Fruit fly (Drosophila melanogaster) whole organism, embryonic: ENCODE data around the gene CG12990.

ENCODE experiments used
- B-H1 ChIP-seq: fragments of 200-800 bp; sonication (Bioruptor generic); IDR thresholded peaks from 3 replicates; pipeline ENCODE4 v1.3.6; 2022; ENCODE audit warnings: missing biosample characterization, missing genetic modification characterization
- CG10543 ChIP-seq: fragments of 200-800 bp; sonication (Bioruptor generic); optimal IDR thresholded peaks from 3 replicates; lab custom pipeline; 2017; ENCODE audit warnings: missing biosample characterization, mild to moderate bottlenecking, missing genetic modification characterization, moderate library complexity
- CG12155 ChIP-seq: fragments of 200-800 bp; sonication (Bioruptor generic); optimal IDR thresholded peaks from 3 replicates; lab custom pipeline; 2016; ENCODE audit warnings: missing biosample characterization, missing genetic modification characterization
- CG12942 ChIP-seq: fragments of 200-800 bp; sonication (Bioruptor generic); optimal IDR thresholded peaks from 3 replicates; lab custom pipeline; 2016; ENCODE audit warnings: missing biosample characterization, missing genetic modification characterization
- CG13287 ChIP-seq: fragments of 200-800 bp; sonication (Bioruptor generic); IDR thresholded peaks from 2 replicates; pipeline ENCODE4 v1.3.6; 2022; ENCODE audit warnings: missing biosample characterization, missing genetic modification characterization; ENCODE audit not compliant: partially characterized antibody
- CG13624 ChIP-seq: fragments of 200-800 bp; sonication (Bioruptor generic); optimal IDR thresholded peaks from 2 replicates; lab custom pipeline; 2016; ENCODE audit warnings: missing biosample characterization, missing genetic modification characterization
- CG14050 ChIP-seq: fragments of 200-800 bp; sonication (Bioruptor generic); IDR thresholded peaks from 3 replicates; pipeline ENCODE4 v1.3.6; 2022; ENCODE audit warnings: missing biosample characterization, missing genetic modification characterization
- CG14860 ChIP-seq: fragments of 200-800 bp; sonication (Bioruptor generic); IDR thresholded peaks from 3 replicates; pipeline ENCODE4 v1.3.6; 2022; ENCODE audit warnings: missing biosample characterization, missing genetic modification characterization; ENCODE audit not compliant: partially characterized antibody
- CG15479 ChIP-seq: fragments of 200-800 bp; sonication (Bioruptor generic); optimal IDR thresholded peaks from 3 replicates; lab custom pipeline; 2019; ENCODE audit warnings: missing biosample characterization, mild to moderate bottlenecking, missing genetic modification characterization, moderate library complexity
- CG1792 ChIP-seq: fragments of 200-800 bp; sonication (Bioruptor generic); optimal IDR thresholded peaks from 2 replicates; lab custom pipeline; 2016; ENCODE audit warnings: missing biosample characterization, missing genetic modification characterization
- CG18764 ChIP-seq: fragments of 200-800 bp; sonication (Bioruptor generic); optimal IDR thresholded peaks from 3 replicates; lab custom pipeline; 2016; ENCODE audit warnings: missing biosample characterization, missing genetic modification characterization
- CG30020 ChIP-seq: fragments of 200-800 bp; optimal IDR thresholded peaks from 2 replicates; lab custom pipeline; 2019; ENCODE audit warnings: missing biosample characterization, mild to moderate bottlenecking, missing genetic modification characterization, moderate library complexity
- CG31224 ChIP-seq: fragments of 200-800 bp; sonication (Bioruptor generic); IDR thresholded peaks from 2 replicates; pipeline ENCODE4 v1.3.6; 2022; ENCODE audit warnings: missing biosample characterization, missing genetic modification characterization
- CG3281 ChIP-seq: fragments of 200-800 bp; sonication (Bioruptor generic); optimal IDR thresholded peaks from 3 replicates; lab custom pipeline; 2017; ENCODE audit warnings: missing biosample characterization, mild to moderate bottlenecking, missing genetic modification characterization
- CG4282 ChIP-seq: fragments of 200-800 bp; sonication (Bioruptor generic); optimal IDR thresholded peaks from 2 replicates; lab custom pipeline; 2016; ENCODE audit warnings: missing biosample characterization, missing genetic modification characterization
- CG6765 ChIP-seq: fragments of 200-800 bp; sonication (Bioruptor generic); optimal IDR thresholded peaks from 3 replicates; lab custom pipeline; 2017; ENCODE audit warnings: missing biosample characterization, mild to moderate bottlenecking, missing genetic modification characterization
- CG7745 ChIP-seq: fragments of 200-800 bp; sonication (Bioruptor generic); optimal IDR thresholded peaks from 2 replicates; lab custom pipeline; 2018; ENCODE audit warnings: missing biosample characterization, mild to moderate bottlenecking, missing genetic modification characterization, moderate library complexity
- CG8478 ChIP-seq: fragments of >200 bp; optimal IDR thresholded peaks from 2 replicates; lab custom pipeline; 2018
- CG9817 ChIP-seq: fragments of 200-800 bp; sonication (Bioruptor generic); optimal IDR thresholded peaks from 2 replicates; lab custom pipeline; 2018; ENCODE audit warnings: missing biosample characterization, mild to moderate bottlenecking, missing genetic modification characterization, moderate library complexity
- D19B ChIP-seq: fragments of 200-800 bp; sonication (Bioruptor generic); optimal IDR thresholded peaks from 2 replicates; lab custom pipeline; 2017; ENCODE audit warnings: missing biosample characterization, mild to moderate bottlenecking, missing genetic modification characterization
- Dip3 ChIP-seq: fragments of 200-800 bp; sonication (Bioruptor generic); optimal IDR thresholded peaks from 3 replicates; lab custom pipeline; 2016; ENCODE audit warnings: missing biosample characterization, missing genetic modification characterization
- Doc2 ChIP-seq: fragments of 200-800 bp; sonication (Bioruptor generic); IDR thresholded peaks from 2 replicates; pipeline ENCODE4 v1.3.6; 2022; ENCODE audit warnings: missing biosample characterization, missing genetic modification characterization
- GATAe ChIP-seq: fragments of 200-800 bp; sonication (Bioruptor generic); conservative IDR thresholded peaks from 2 replicates; pipeline ENCODE4 v1.3.6; 2022; ENCODE audit warnings: missing biosample characterization, missing genetic modification characterization
- HmgZ ChIP-seq: fragments of 200-800 bp; sonication (Bioruptor generic); optimal IDR thresholded peaks from 2 replicates; lab custom pipeline; 2018; ENCODE audit warnings: missing biosample characterization, mild to moderate bottlenecking, missing genetic modification characterization
- Opbp ChIP-seq: fragments of 200-800 bp; sonication (Bioruptor generic); IDR thresholded peaks from 3 replicates; pipeline ENCODE4 v1.3.6; 2022; ENCODE audit warnings: missing biosample characterization, missing genetic modification characterization; ENCODE audit not compliant: partially characterized antibody
- Ravus ChIP-seq: fragments of 200-800 bp; sonication (Bioruptor generic); IDR thresholded peaks from 2 replicates; pipeline ENCODE4 v1.3.6; 2022; ENCODE audit warnings: missing biosample characterization, missing genetic modification characterization
- Sin3A ChIP-seq: fragments of >200 bp; optimal IDR thresholded peaks from 2 replicates; lab custom pipeline; 2018
- Spps ChIP-seq: fragments of 200-800 bp; sonication (Bioruptor generic); optimal IDR thresholded peaks from 2 replicates; lab custom pipeline; 2018; ENCODE audit warnings: missing biosample characterization, mild to moderate bottlenecking, missing genetic modification characterization
- ac ChIP-seq: fragments of 200-800 bp; sonication (Bioruptor generic); optimal IDR thresholded peaks from 3 replicates; lab custom pipeline; 2017; ENCODE audit warnings: missing biosample characterization, mild to moderate bottlenecking, missing genetic modification characterization
- amos ChIP-seq: fragments of 200-800 bp; sonication (Bioruptor generic); IDR thresholded peaks from 2 replicates; pipeline ENCODE4 v1.3.6; 2022; ENCODE audit warnings: missing biosample characterization, missing genetic modification characterization; ENCODE audit not compliant: partially characterized antibody
- az2 ChIP-seq: fragments of 200-800 bp; sonication (Bioruptor generic); optimal IDR thresholded peaks from 3 replicates; lab custom pipeline; 2016; ENCODE audit warnings: missing biosample characterization, missing genetic modification characterization
- bab2 ChIP-seq: fragments of 200-800 bp; sonication (Bioruptor generic); optimal IDR thresholded peaks from 2 replicates; lab custom pipeline; 2016; ENCODE audit warnings: missing biosample characterization, missing genetic modification characterization
- bcd ChIP-seq: fragments of 200-800 bp; sonication (Bioruptor generic); optimal IDR thresholded peaks from 2 replicates; lab custom pipeline; 2017; ENCODE audit warnings: missing biosample characterization, mild to moderate bottlenecking, missing genetic modification characterization
- bowl ChIP-seq: fragments of 200-800 bp; sonication (Bioruptor generic); IDR thresholded peaks from 2 replicates; pipeline ENCODE4 v1.3.6; 2022; ENCODE audit warnings: missing biosample characterization, missing genetic modification characterization
- cg ChIP-seq: fragments of 200-800 bp; sonication (Bioruptor generic); optimal IDR thresholded peaks from 3 replicates; lab custom pipeline; 2019; ENCODE audit warnings: missing biosample characterization, mild to moderate bottlenecking, missing genetic modification characterization, moderate library complexity
- chm ChIP-seq: fragments of 200-800 bp; sonication (Bioruptor generic); IDR thresholded peaks from 2 replicates; pipeline ENCODE4 v1.3.6; 2022; ENCODE audit warnings: missing biosample characterization, missing genetic modification characterization
- crc ChIP-seq: fragments of 200-800 bp; sonication (Bioruptor generic); optimal IDR thresholded peaks from 2 replicates; lab custom pipeline; 2016; ENCODE audit warnings: missing biosample characterization, missing genetic modification characterization
- croc ChIP-seq: fragments of 200-800 bp; sonication (Bioruptor generic); conservative IDR thresholded peaks from 3 replicates; pipeline ENCODE4 v1.3.6; 2022; ENCODE audit warnings: missing biosample characterization, missing genetic modification characterization
- dmrt11E ChIP-seq: fragments of 200-800 bp; sonication (Bioruptor generic); optimal IDR thresholded peaks from 3 replicates; lab custom pipeline; 2018; ENCODE audit warnings: missing biosample characterization, mild to moderate bottlenecking, missing genetic modification characterization, moderate library complexity
- en ChIP-seq: fragments of 200-800 bp; sonication (Bioruptor generic); optimal IDR thresholded peaks from 2 replicates; lab custom pipeline; 2016; ENCODE audit warnings: missing biosample characterization, missing genetic modification characterization
- exex ChIP-seq: fragments of 200-800 bp; sonication (Bioruptor generic); optimal IDR thresholded peaks from 4 replicates; lab custom pipeline; 2018; ENCODE audit warnings: missing biosample characterization, mild to moderate bottlenecking, missing genetic modification characterization, moderate library complexity
- gcm2 ChIP-seq: fragments of 200-800 bp; sonication (Bioruptor generic); optimal IDR thresholded peaks from 2 replicates; lab custom pipeline; 2016; ENCODE audit warnings: missing biosample characterization, missing genetic modification characterization
- gro ChIP-seq: fragments of 200-800 bp; sonication (Bioruptor generic); optimal IDR thresholded peaks from 2 replicates; lab custom pipeline; 2016; ENCODE audit warnings: missing biosample characterization, missing genetic modification characterization
- lola ChIP-seq, 3 experiments: fragments of >200 bp in 2 of 3; fragments of 200-800 bp in 1 of 3; sonication (Bioruptor generic) in 1 of 3; optimal IDR thresholded peaks; 2 replicates each; lab custom pipeline; 2017 to 2019; ENCODE audit warnings: missing biosample characterization in 3 of 3, missing genetic modification characterization in 3 of 3, mild to moderate bottlenecking in 1 of 3, moderate library complexity in 1 of 3
- luna ChIP-seq: fragments of 200-800 bp; sonication (Bioruptor generic); optimal IDR thresholded peaks from 2 replicates; lab custom pipeline; 2016; ENCODE audit warnings: missing biosample characterization, missing genetic modification characterization
- maf-S ChIP-seq: fragments of 200-800 bp; sonication (Bioruptor generic); optimal IDR thresholded peaks from 2 replicates; lab custom pipeline; 2016; ENCODE audit warnings: missing biosample characterization, missing genetic modification characterization
- nerfin-1 ChIP-seq: fragments of 200-800 bp; sonication (Bioruptor generic); optimal IDR thresholded peaks from 3 replicates; lab custom pipeline; 2019; ENCODE audit warnings: missing biosample characterization, mild to moderate bottlenecking, missing genetic modification characterization, moderate library complexity
- pfk ChIP-seq: fragments of 200-800 bp; sonication (Bioruptor generic); optimal IDR thresholded peaks from 2 replicates; lab custom pipeline; 2018; ENCODE audit warnings: missing biosample characterization, mild to moderate bottlenecking, missing genetic modification characterization, moderate library complexity
- rib ChIP-seq: fragments of 200-800 bp; sonication (Bioruptor generic); IDR thresholded peaks from 2 replicates; pipeline ENCODE4 v1.3.6; 2022; ENCODE audit warnings: missing biosample characterization, missing genetic modification characterization
- wek ChIP-seq: fragments of 200-800 bp; sonication (Bioruptor generic); optimal IDR thresholded peaks from 3 replicates; lab custom pipeline; 2018; ENCODE audit warnings: missing biosample characterization, mild to moderate bottlenecking, missing genetic modification characterization, moderate library complexity

Gene CG12990

dm6 chrX:17627090-17627992 is 44.3 kb downstream of the CG12990 start, which contains the start of gene stas (continued):
- TF ChIP-seq nerfin-1 (tag; lab: Kevin White, UChicago), result peak; percentile 33
- peak; percentile 18 for TF ChIP-seq CG3281
- no peak for TF ChIP-seq CG9817 (tag; lab: Kevin White, UChicago)
- no peak for TF ChIP-seq lola (GFP tag; optimal IDR thresholded peaks at IDR 0.05; lab: Kevin White, UChicago)
- no peak for TF ChIP-seq Spps (tag; lab: Kevin White, UChicago)
- no peak for TF ChIP-seq CG8478 (lab: Kevin White, UChicago)
- no peak for TF ChIP-seq Doc2 (GFP tag; lab: Robert Waterston, UW)
- TF ChIP-seq CG12155 (GFP tag; lab: Kevin White, UChicago), result no peak
- 0 out of 3 replicates have a peak, but pooled peaks have one; percentile 25 for TF ChIP-seq Opbp
- no peak for TF ChIP-seq pfk (GFP tag; lab: Kevin White, UChicago)
- no peak for TF ChIP-seq CG14050 (GFP tag; lab: Robert Waterston, UW)
- TF ChIP-seq wek (GFP tag; lab: Kevin White, UChicago), result no peak
- TF ChIP-seq CG12942 (GFP tag; lab: Kevin White, UChicago), result no peak
- TF ChIP-seq Ravus (GFP tag; lab: Robert Waterston, UW), result no peak
- no peak for TF ChIP-seq Dip3 (GFP tag; lab: Kevin White, UChicago)
- TF ChIP-seq ac (GFP tag; lab: Kevin White, UChicago), result no peak
- TF ChIP-seq CG7745 (tag; lab: Kevin White, UChicago), result peak; percentile 43
- TF ChIP-seq CG13624 (GFP tag; lab: Kevin White, UChicago), result peak; percentile 24
- no peak for TF ChIP-seq az2 (GFP tag; lab: Kevin White, UChicago)
- no peak for TF ChIP-seq maf-S
- TF ChIP-seq dmrt11E, result no peak
- TF ChIP-seq chm (GFP tag; lab: Robert Waterston, UW), result no peak
- no peak for TF ChIP-seq gro
- peak; percentile 57 for TF ChIP-seq CG6765 (GFP tag; lab: Kevin White, UChicago)
- TF ChIP-seq gcm2 (GFP tag; lab: Kevin White, UChicago), result no peak
- TF ChIP-seq CG10543 (GFP tag; lab: Kevin White, UChicago), result peak; percentile 5
- no peak for TF ChIP-seq bab2 (GFP tag; lab: Kevin White, UChicago)
- TF ChIP-seq B-H1 (GFP tag; lab: Robert Waterston, UW), result no peak
- no peak for TF ChIP-seq en (GFP tag; lab: Kevin White, UChicago)
- no peak for TF ChIP-seq luna (GFP tag; lab: Kevin White, UChicago)
- TF ChIP-seq bowl (GFP tag; lab: Robert Waterston, UW), result no peak
- TF ChIP-seq CG15479 (GFP tag; lab: Kevin White, UChicago), result no peak
- TF ChIP-seq CG18764, result no peak
- no peak for TF ChIP-seq CG4282
- TF ChIP-seq CG13287 (GFP tag; lab: Robert Waterston, UW), result peak; percentile 29; the same call in 1 of the 2 replicates
- TF ChIP-seq crc (GFP tag; lab: Kevin White, UChicago), result no peak
- TF ChIP-seq amos (GFP tag; lab: Robert Waterston, UW), result 0 out of 2 replicates have a peak, but pooled peaks have one; percentile 23
- peak; percentile 7 for TF ChIP-seq CG30020 (tag; lab: Kevin White, UChicago)
- no peak for TF ChIP-seq bcd (GFP tag; lab: Kevin White, UChicago)
- peak; percentile 40 for TF ChIP-seq exex (tag; lab: Kevin White, UChicago)
- TF ChIP-seq rib, result no peak
- TF ChIP-seq Sin3A (lab: Kevin White, UChicago), result no peak
- TF ChIP-seq GATAe (GFP tag; lab: Robert Waterston, UW), result no peak
- TF ChIP-seq CG31224 (GFP tag; lab: Robert Waterston, UW), result no peak
- TF ChIP-seq CG14860 (GFP tag; lab: Robert Waterston, UW), result no peak
- TF ChIP-seq CG1792 (GFP tag; lab: Kevin White, UChicago), result no peak
- peak; percentile 10 for TF ChIP-seq HmgZ (tag; lab: Kevin White, UChicago)
- TF ChIP-seq croc (GFP tag; lab: Robert Waterston, UW), result no peak
- no peak for TF ChIP-seq D19B (GFP tag; lab: Kevin White, UChicago)
- peak; percentile 74 for TF ChIP-seq cg (GFP tag; lab: Kevin White, UChicago)
